Worm (Caenorhabditis elegans) whole organism, L2 larva: ENCODE measurements around the gene C28D4.7.
A peak's percentile ranks its signal among the peaks of the same experiment; 100 is the strongest.

Experiments used
- C34F6.9 ChIP-seq: fragments of 150-350 bp; optimal IDR thresholded peaks from 2 replicates; lab custom pipeline; 2014; ENCODE audit warnings: missing biosample characterization, missing genetic modification characterization
- F13H6.1 ChIP-seq: sonication (generic microtip); optimal IDR thresholded peaks from 2 replicates; lab custom pipeline; 2016; ENCODE audit warnings: missing genetic modification characterization, missing compliant biosample characterization
- R02D3.7 ChIP-seq: fragments of 150-350 bp; optimal IDR thresholded peaks from 2 replicates; lab custom pipeline; 2014; ENCODE audit warnings: missing biosample characterization, missing genetic modification characterization
- Y55F3AM.14 ChIP-seq: fragments of 200-800 bp; sonication (Bioruptor generic); optimal IDR thresholded peaks from 2 replicates; lab custom pipeline; 2018; ENCODE audit warnings: mild to moderate bottlenecking, missing genetic modification characterization, missing compliant biosample characterization
- ZK546.5 ChIP-seq: sonication (generic microtip); optimal IDR thresholded peaks from 2 replicates; lab custom pipeline; 2017; ENCODE audit warnings: missing biosample characterization, missing genetic modification characterization
- alr-1 ChIP-seq: fragments of 150-350 bp; optimal IDR thresholded peaks from 2 replicates; lab custom pipeline; 2014; ENCODE audit warnings: missing biosample characterization, missing genetic modification characterization
- ama-1 ChIP-seq: fragments of 150-350 bp; optimal IDR thresholded peaks from 2 replicates; lab custom pipeline; 2018; ENCODE audit warnings: inconsistent platforms
- blmp-1 ChIP-seq: sonication (generic microtip); optimal IDR thresholded peaks from 2 replicates; lab custom pipeline; 2017; ENCODE audit warnings: missing genetic modification characterization, mild to moderate bottlenecking, missing compliant biosample characterization, antibody characterized with exemption, moderate library complexity; ENCODE audit not compliant: insufficient read depth
- ceh-16 ChIP-seq: fragments of 150-350 bp; optimal IDR thresholded peaks from 2 replicates; lab custom pipeline; 2014; ENCODE audit warnings: missing biosample characterization, missing genetic modification characterization
- ceh-82 ChIP-seq: fragments of 150-350 bp; optimal IDR thresholded peaks from 2 replicates; lab custom pipeline; 2014; ENCODE audit warnings: missing biosample characterization, missing genetic modification characterization
- crh-2 ChIP-seq: sonication (generic microtip); optimal IDR thresholded peaks from 2 replicates; lab custom pipeline; 2017; ENCODE audit warnings: missing biosample characterization, missing genetic modification characterization
- egl-27 ChIP-seq: sonication (generic microtip); optimal IDR thresholded peaks from 3 replicates; lab custom pipeline; 2017; ENCODE audit warnings: missing biosample characterization, missing genetic modification reagents, missing genetic modification characterization
- elt-1 ChIP-seq: fragments of 150-350 bp; optimal IDR thresholded peaks from 2 replicates; lab custom pipeline; 2014; ENCODE audit warnings: missing biosample characterization, missing genetic modification characterization
- elt-3 ChIP-seq: sonication (generic microtip); optimal IDR thresholded peaks from 2 replicates; lab custom pipeline; 2017; ENCODE audit warnings: missing biosample characterization, missing genetic modification characterization
- fos-1 ChIP-seq: fragments of 150-350 bp; optimal IDR thresholded peaks from 2 replicates; lab custom pipeline; 2014; ENCODE audit warnings: missing biosample characterization, missing genetic modification characterization
- lsy-2 ChIP-seq, 2 experiments: fragments of 150-350 bp in 1 of 2; sonication (generic microtip) in 1 of 2; optimal IDR thresholded peaks; 2 replicates each; lab custom pipeline; 2014 to 2017; ENCODE audit warnings: missing biosample characterization in 2 of 2, missing genetic modification characterization in 2 of 2
- mab-5 ChIP-seq: fragments of 150-350 bp; optimal IDR thresholded peaks from 2 replicates; lab custom pipeline; 2014; ENCODE audit warnings: missing biosample characterization, missing genetic modification characterization
- mbf-1 ChIP-seq: sonication (generic microtip); optimal IDR thresholded peaks from 2 replicates; lab custom pipeline; 2017; ENCODE audit warnings: missing biosample characterization, missing genetic modification characterization
- mdl-1 ChIP-seq, 2 experiments: fragments of 150-350 bp in 1 of 2; sonication (generic microtip) in 1 of 2; optimal IDR thresholded peaks; 2 replicates each; lab custom pipeline; 2017; ENCODE audit warnings: missing biosample characterization in 2 of 2, missing genetic modification characterization in 2 of 2
- nhr-11 ChIP-seq: fragments of 150-350 bp; optimal IDR thresholded peaks from 2 replicates; lab custom pipeline; 2014; ENCODE audit warnings: missing biosample characterization, missing genetic modification characterization
- nhr-12 ChIP-seq: fragments of 150-350 bp; optimal IDR thresholded peaks from 2 replicates; lab custom pipeline; 2014; ENCODE audit warnings: missing biosample characterization, missing genetic modification characterization
- nhr-129 ChIP-seq: fragments of 150-350 bp; optimal IDR thresholded peaks from 2 replicates; lab custom pipeline; 2014; ENCODE audit warnings: missing biosample characterization, missing genetic modification characterization
- nhr-21 ChIP-seq: fragments of 150-350 bp; optimal IDR thresholded peaks from 2 replicates; lab custom pipeline; 2014; ENCODE audit warnings: missing biosample characterization, missing genetic modification characterization
- nhr-25 ChIP-seq: fragments of 150-350 bp; sonication (generic microtip); optimal IDR thresholded peaks from 3 replicates; lab custom pipeline; 2014; ENCODE audit warnings: missing biosample characterization, missing genetic modification characterization
- nhr-6 ChIP-seq: fragments of 150-350 bp; optimal IDR thresholded peaks from 2 replicates; lab custom pipeline; 2014; ENCODE audit warnings: missing biosample characterization, missing genetic modification characterization
- nhr-77 ChIP-seq: fragments of 150-350 bp; optimal IDR thresholded peaks from 2 replicates; lab custom pipeline; 2014; ENCODE audit warnings: missing biosample characterization, missing genetic modification characterization
- peb-1 ChIP-seq: fragments of 150-350 bp; optimal IDR thresholded peaks from 2 replicates; lab custom pipeline; 2014; ENCODE audit warnings: missing biosample characterization, missing genetic modification characterization
- sem-4 ChIP-seq: fragments of 150-350 bp; optimal IDR thresholded peaks from 2 replicates; lab custom pipeline; 2014; ENCODE audit warnings: missing biosample characterization, missing genetic modification reagents, missing genetic modification characterization
- skn-1 ChIP-seq: sonication (generic microtip); optimal IDR thresholded peaks from 2 replicates; lab custom pipeline; 2017; ENCODE audit warnings: missing biosample characterization, missing genetic modification characterization
- sma-3 ChIP-seq: sonication (generic microtip); optimal IDR thresholded peaks from 2 replicates; lab custom pipeline; 2016; ENCODE audit warnings: missing genetic modification reagents, missing genetic modification characterization, missing compliant biosample characterization
- sma-9 ChIP-seq, 2 experiments: fragments of 150-350 bp in 1 of 2; sonication (generic microtip) in 1 of 2; optimal IDR thresholded peaks; 2 replicates each; lab custom pipeline; 2014 to 2016; ENCODE audit warnings: missing genetic modification characterization in 2 of 2, mild to moderate bottlenecking in 1 of 2, missing biosample characterization in 1 of 2, missing compliant biosample characterization in 1 of 2, missing genetic modification reagents in 1 of 2, moderate library complexity in 1 of 2
- unc-55 ChIP-seq: fragments of 150-350 bp; sonication (generic microtip); optimal IDR thresholded peaks from 3 replicates; lab custom pipeline; 2014; ENCODE audit warnings: missing biosample characterization, missing genetic modification reagents, missing genetic modification characterization
- zag-1 ChIP-seq: fragments of 150-350 bp; optimal IDR thresholded peaks from 2 replicates; lab custom pipeline; 2014; ENCODE audit warnings: missing biosample characterization, missing genetic modification characterization
- ztf-1 ChIP-seq: fragments of 200-800 bp; sonication (Bioruptor generic); conservative IDR thresholded peaks from 2 replicates; pipeline ENCODE4 v1.3.6; 2022; ENCODE audit warnings: missing genetic modification characterization, missing compliant biosample characterization
- ztf-4 ChIP-seq: fragments of 150-350 bp; optimal IDR thresholded peaks from 2 replicates; lab custom pipeline; 2014; ENCODE audit warnings: missing biosample characterization, missing genetic modification characterization

Gene C28D4.7

DNA sequence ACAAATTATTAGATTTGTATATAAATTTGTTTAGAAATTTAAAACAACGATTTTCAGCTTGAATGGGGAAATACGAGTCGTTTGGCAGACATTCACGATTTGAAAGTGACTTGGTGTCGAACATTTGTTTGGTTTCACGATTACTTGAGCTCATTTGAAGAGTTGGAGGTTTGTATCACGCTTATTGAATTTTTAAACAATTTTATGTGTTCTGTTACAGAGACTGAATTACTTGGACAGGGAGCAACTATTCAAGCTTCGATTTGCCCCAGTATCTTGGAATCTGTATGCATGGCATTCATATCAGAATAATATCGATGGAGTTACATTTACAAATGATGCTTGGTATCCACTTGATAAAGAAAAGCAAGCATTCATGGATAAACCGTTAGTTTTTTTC lies 15.7 kb downstream of the C28D4.7 start:
- TF ChIP-seq nhr-6 (tag; lab: Kevin White, UChicago) (no peak), skn-1 (tag; lab: Kevin White, UChicago) (no peak), sma-3 (GFP tag; lab: Kevin White, UChicago) (no peak), R02D3.7 (tag; lab: Kevin White, UChicago) (no peak)

ce11 chrIV:9725468-9725985 lies 17.4 kb downstream of the C28D4.7 start:
- TF ChIP-seq ztf-1 (GFP tag; lab: Robert Waterston, UW) (no peak), crh-2 (tag; lab: Kevin White, UChicago) (no peak), ama-1 (no peak), F13H6.1 (tag; lab: Kevin White, UChicago) (no peak), mab-5 (tag; lab: Kevin White, UChicago) (no peak), nhr-12 (no peak), sma-9 (GFP tag; optimal IDR thresholded peaks at IDR 0.05; lab: Kevin White, UChicago) (peak; percentile 4), sma-9 (tag; optimal IDR thresholded peaks at IDR 0.05; lab: Kevin White, UChicago) (no peak), zag-1 (tag; lab: Kevin White, UChicago) (no peak), ztf-4 (no peak), elt-3 (no peak), nhr-129 (tag; lab: Kevin White, UChicago) (no peak), fos-1 (tag; lab: Kevin White, UChicago) (no peak), ceh-16 (no peak), nhr-11 (tag; lab: Kevin White, UChicago) (no peak), lsy-2 (tag; optimal IDR thresholded peaks at IDR 0.05; lab: Kevin White, UChicago) (peak in 1 of 2 experiments; percentile 29), elt-1 (tag; lab: Kevin White, UChicago) (no peak), C34F6.9 (tag; lab: Kevin White, UChicago) (no peak), nhr-21 (tag; lab: Kevin White, UChicago) (peak; percentile 47), mbf-1 (tag; lab: Kevin White, UChicago) (no peak), Y55F3AM.14 (GFP tag; lab: Kevin White, UChicago) (no peak), blmp-1 (tag; lab: Kevin White, UChicago) (no peak), nhr-6 (tag; lab: Kevin White, UChicago) (no peak), mdl-1 (tag; optimal IDR thresholded peaks at IDR 0.05; lab: Kevin White, UChicago) (no peak), ceh-82 (no peak)

DNA sequence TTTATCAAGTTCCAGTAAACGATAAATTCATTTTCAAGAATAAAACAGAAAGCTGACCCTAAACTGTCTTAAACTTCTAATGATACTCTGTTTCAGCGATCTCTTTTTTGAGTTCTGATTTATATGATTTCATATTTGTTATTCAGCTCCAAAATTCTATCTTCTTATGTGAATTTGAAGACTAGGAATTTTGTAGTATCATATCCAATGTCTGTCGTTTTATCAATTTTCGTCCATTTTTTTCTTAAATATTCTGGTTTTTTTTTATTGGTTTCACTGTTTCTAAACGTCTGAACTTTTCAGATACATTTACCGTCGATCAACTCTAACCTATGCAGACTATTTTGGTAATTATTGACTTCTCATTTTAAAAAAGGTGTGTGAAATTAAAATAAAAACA lies 18.0 kb downstream of the C28D4.7 start, which contains the start of the genes nhr-138 and C28D4.18:
Gene nhr-138 (plus strand): TSS at position 304 of the 400 bp plus-strand sequence.
Gene C28D4.18 (plus strand): TSS at position 333 of the 400 bp plus-strand sequence.
- TF ChIP-seq ztf-1 (GFP tag; lab: Robert Waterston, UW) (no peak), nhr-77 (tag; lab: Kevin White, UChicago) (no peak), unc-55 (GFP tag; lab: Kevin White, UChicago) (no peak), nhr-11 (tag; lab: Kevin White, UChicago) (no peak), ztf-4 (no peak), ceh-82 (no peak), fos-1 (tag; lab: Kevin White, UChicago) (no peak), skn-1 (tag; lab: Kevin White, UChicago) (no peak), mdl-1 (tag; optimal IDR thresholded peaks at IDR 0.05; lab: Kevin White, UChicago) (no peak), R02D3.7 (tag; lab: Kevin White, UChicago) (no peak), peb-1 (tag; lab: Kevin White, UChicago) (no peak), ceh-16 (no peak), crh-2 (tag; lab: Kevin White, UChicago) (no peak), blmp-1 (tag; lab: Kevin White, UChicago) (no peak), ZK546.5 (tag; lab: Kevin White, UChicago) (no peak), lsy-2 (tag; optimal IDR thresholded peaks at IDR 0.05; lab: Kevin White, UChicago) (no peak), nhr-129 (tag; lab: Kevin White, UChicago) (no peak), sem-4 (no peak), egl-27 (tag; lab: Kevin White, UChicago) (no peak)

DNA sequence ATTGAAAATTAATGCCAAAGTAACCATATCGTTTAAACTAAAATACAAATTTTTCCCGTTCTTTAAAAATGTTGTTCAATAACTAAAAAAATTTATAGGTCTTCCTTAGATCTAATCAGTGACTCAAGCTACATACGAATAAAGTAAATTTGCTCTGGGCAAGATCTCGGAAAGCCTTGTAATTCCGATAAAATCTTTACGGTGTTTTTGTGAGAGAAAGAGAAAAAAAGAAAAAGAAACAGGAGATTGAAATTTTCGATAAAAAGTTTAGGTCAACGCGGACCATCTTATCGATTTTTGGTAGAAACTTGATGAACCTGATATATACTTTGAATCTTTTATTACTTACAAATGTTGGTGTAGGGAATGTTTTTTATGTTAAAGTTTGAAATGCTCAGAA lies 19.8 kb downstream of the C28D4.7 start:
- TF ChIP-seq elt-1 (tag; lab: Kevin White, UChicago) (peak; percentile 55), sma-3 (GFP tag; lab: Kevin White, UChicago) (no peak), sma-9 (GFP tag; optimal IDR thresholded peaks at IDR 0.05; lab: Kevin White, UChicago) (peak; percentile 64), sma-9 (tag; optimal IDR thresholded peaks at IDR 0.05; lab: Kevin White, UChicago) (no peak), nhr-25 (tag; lab: Kevin White, UChicago) (peak; percentile 41), alr-1 (tag; lab: Kevin White, UChicago) (no peak), nhr-6 (tag; lab: Kevin White, UChicago) (no peak)
